Fruit fly (Drosophila melanogaster) whole organism, embryonic: ENCODE data around the gene Mcad.

ENCODE experiments used
- CG7839 ChIP-seq: fragments of 200-800 bp; sonication (Bioruptor generic); optimal IDR thresholded peaks from 3 replicates; lab custom pipeline; 2018; ENCODE audit warnings: missing biosample characterization, mild to moderate bottlenecking, missing genetic modification characterization, moderate library complexity
- CoRest ChIP-seq: fragments of 200-800 bp; sonication (Bioruptor generic); optimal IDR thresholded peaks from 3 replicates; lab custom pipeline; 2018; ENCODE audit warnings: missing biosample characterization, mild to moderate bottlenecking, missing genetic modification characterization, moderate library complexity
- GATAe ChIP-seq: fragments of 200-800 bp; sonication (Bioruptor generic); conservative IDR thresholded peaks from 2 replicates; pipeline ENCODE4 v1.3.6; 2022; ENCODE audit warnings: missing biosample characterization, missing genetic modification characterization
- PHDP ChIP-seq: fragments of 200-800 bp; sonication (Bioruptor generic); optimal IDR thresholded peaks from 3 replicates; lab custom pipeline; 2018; ENCODE audit warnings: missing biosample characterization, mild to moderate bottlenecking, missing genetic modification characterization, moderate library complexity
- ssp ChIP-seq: fragments of 200-800 bp; sonication (Bioruptor generic); IDR thresholded peaks from 2 replicates; pipeline ENCODE4 v1.3.6; 2022; ENCODE audit warnings: missing biosample characterization, missing genetic modification characterization
- tgo ChIP-seq: fragments of 200-800 bp; sonication (Bioruptor generic); IDR thresholded peaks from 3 replicates; pipeline ENCODE4 v1.3.6; 2022; ENCODE audit warnings: missing biosample characterization, missing genetic modification characterization

dm6 chr3L:7695554-7695953 is 23.6 kb upstream of the Mcad start, which contains the start of gene CG44195:
- no peak for TF ChIP-seq ssp
- no peak for TF ChIP-seq CG7839
- no peak for TF ChIP-seq CoRest (tag; lab: Kevin White, UChicago)
- TF ChIP-seq PHDP (tag; lab: Kevin White, UChicago), result no peak
- TF ChIP-seq tgo (GFP tag; lab: Robert Waterston, UW), result no peak
- no peak for TF ChIP-seq GATAe
